Worm (Caenorhabditis elegans) whole organism, midembryonic: Measurements from ENCODE around the gene nspb-4.

Experiments used
- T22C8.4 ChIP-seq: fragments of 200-800 bp; sonication (Bioruptor generic); IDR thresholded peaks from 2 replicates; pipeline ENCODE4 v1.3.6; 2022; ENCODE audit warnings: missing genetic modification characterization, missing compliant biosample characterization
- flt-1 ChIP-seq: fragments of 200-800 bp; sonication (Bioruptor generic); IDR thresholded peaks from 2 replicates; pipeline ENCODE4 v1.3.6; 2022; ENCODE audit warnings: missing genetic modification characterization, missing compliant biosample characterization

DNA sequence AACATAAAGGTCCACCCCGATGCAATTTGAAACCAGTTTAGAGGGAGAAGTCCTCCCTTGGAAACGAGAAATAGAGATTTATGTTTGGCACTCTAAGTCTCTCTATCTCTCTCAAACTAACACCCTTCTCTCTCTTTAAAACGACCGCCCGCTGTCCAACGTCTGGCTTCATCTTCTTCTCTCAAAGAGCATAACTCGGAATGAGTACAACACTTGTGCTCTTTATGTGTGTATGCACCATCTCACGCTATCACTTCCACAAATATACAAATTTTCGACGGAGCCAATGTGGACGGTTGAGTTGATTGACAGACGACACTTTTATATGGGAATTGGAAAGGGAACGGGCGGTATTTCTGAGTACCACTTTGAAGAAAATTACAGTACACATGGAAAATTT lies 23.7 kb upstream of the nspb-4 start:
- no peak for TF ChIP-seq flt-1 (GFP tag; lab: Robert Waterston, UW)
- no peak for TF ChIP-seq T22C8.4
